Fruit fly (Drosophila melanogaster) whole organism, embryonic: ENCODE data around the gene CG13108.

Experiments
- Adf1 ChIP-seq: fragments of 200-800 bp; sonication (Bioruptor generic); IDR thresholded peaks from 2 replicates; pipeline ENCODE4 v1.3.6; 2022; ENCODE audit warnings: missing biosample characterization, missing genetic modification characterization
- Atf6 ChIP-seq: fragments of 200-800 bp; sonication (Bioruptor generic); IDR thresholded peaks from 2 replicates; pipeline ENCODE4 v1.3.6; 2022; ENCODE audit warnings: missing biosample characterization, missing genetic modification characterization
- CG10147 ChIP-seq: fragments of 200-800 bp; sonication (Bioruptor generic); optimal IDR thresholded peaks from 2 replicates; lab custom pipeline; 2019; ENCODE audit warnings: missing biosample characterization, mild to moderate bottlenecking, missing genetic modification characterization, moderate library complexity
- CG11695 ChIP-seq: fragments of 200-800 bp; sonication (Bioruptor generic); IDR thresholded peaks from 3 replicates; pipeline ENCODE4 v1.3.6; 2022; ENCODE audit warnings: missing biosample characterization, missing genetic modification characterization
- CG11723 ChIP-seq: fragments of 200-800 bp; sonication (Bioruptor generic); optimal IDR thresholded peaks from 2 replicates; lab custom pipeline; 2017; ENCODE audit warnings: missing biosample characterization, mild to moderate bottlenecking, missing genetic modification characterization
- CG12769 ChIP-seq: fragments of 200-800 bp; sonication (Bioruptor generic); optimal IDR thresholded peaks from 2 replicates; lab custom pipeline; 2019; ENCODE audit warnings: missing biosample characterization, mild to moderate bottlenecking, missing genetic modification characterization, moderate library complexity
- CG15514 ChIP-seq: fragments of 200-800 bp; sonication (Bioruptor generic); optimal IDR thresholded peaks from 3 replicates; lab custom pipeline; 2017; ENCODE audit warnings: missing biosample characterization, missing genetic modification characterization, mild to moderate bottlenecking, moderate library complexity, missing genetic modification reagents
- CG15601 ChIP-seq: fragments of 200-800 bp; sonication (Bioruptor generic); optimal IDR thresholded peaks from 3 replicates; lab custom pipeline; 2019; ENCODE audit warnings: missing biosample characterization, mild to moderate bottlenecking, missing genetic modification characterization, moderate library complexity
- CG17829 ChIP-seq: fragments of 200-800 bp; optimal IDR thresholded peaks from 2 replicates; lab custom pipeline; 2019; ENCODE audit warnings: missing biosample characterization, mild to moderate bottlenecking, missing genetic modification characterization, moderate library complexity
- CG18764 ChIP-seq: fragments of 200-800 bp; sonication (Bioruptor generic); optimal IDR thresholded peaks from 3 replicates; lab custom pipeline; 2016; ENCODE audit warnings: missing biosample characterization, missing genetic modification characterization
- CG3163 ChIP-seq: fragments of 200-800 bp; sonication (Bioruptor generic); optimal IDR thresholded peaks from 3 replicates; lab custom pipeline; 2016; ENCODE audit warnings: missing biosample characterization, missing genetic modification characterization
- CG32532 ChIP-seq: fragments of 200-800 bp; sonication (Bioruptor generic); IDR thresholded peaks from 2 replicates; pipeline ENCODE4 v1.3.6; 2022; ENCODE audit warnings: missing biosample characterization, missing genetic modification characterization
- CG34376 ChIP-seq: fragments of 200-800 bp; sonication (Bioruptor generic); optimal IDR thresholded peaks from 2 replicates; lab custom pipeline; 2018; ENCODE audit warnings: missing biosample characterization, mild to moderate bottlenecking, missing genetic modification characterization
- CG4424 ChIP-seq: fragments of 200-800 bp; sonication (Bioruptor generic); optimal IDR thresholded peaks from 3 replicates; lab custom pipeline; 2016; ENCODE audit warnings: missing biosample characterization, missing genetic modification characterization
- CG6765 ChIP-seq: fragments of 200-800 bp; sonication (Bioruptor generic); optimal IDR thresholded peaks from 3 replicates; lab custom pipeline; 2017; ENCODE audit warnings: missing biosample characterization, mild to moderate bottlenecking, missing genetic modification characterization
- CG7786 ChIP-seq: fragments of 200-800 bp; sonication (Bioruptor generic); optimal IDR thresholded peaks from 2 replicates; lab custom pipeline; 2016; ENCODE audit warnings: missing biosample characterization, missing genetic modification characterization
- CHES-1-like ChIP-seq: fragments of 200-800 bp; sonication (Bioruptor generic); optimal IDR thresholded peaks from 2 replicates; lab custom pipeline; 2016; ENCODE audit warnings: missing biosample characterization, missing genetic modification characterization
- Dad ChIP-seq: fragments of 200-800 bp; sonication (Bioruptor generic); optimal IDR thresholded peaks from 3 replicates; lab custom pipeline; 2016; ENCODE audit warnings: missing biosample characterization, missing genetic modification characterization
- Deaf1 ChIP-seq: fragments of 200-800 bp; optimal IDR thresholded peaks from 3 replicates; lab custom pipeline; 2019; ENCODE audit warnings: missing biosample characterization, mild to moderate bottlenecking, missing genetic modification characterization, moderate library complexity
- Drgx ChIP-seq: fragments of 200-800 bp; sonication (Bioruptor generic); IDR thresholded peaks from 2 replicates; pipeline ENCODE4 v1.3.6; 2022; ENCODE audit warnings: missing biosample characterization, missing genetic modification characterization
- Fer1 ChIP-seq: fragments of 200-800 bp; sonication (Bioruptor generic); optimal IDR thresholded peaks from 2 replicates; lab custom pipeline; 2017; ENCODE audit warnings: missing biosample characterization, mild to moderate bottlenecking, missing genetic modification characterization
- HLH54F ChIP-seq: fragments of 200-800 bp; sonication (Bioruptor generic); optimal IDR thresholded peaks from 3 replicates; lab custom pipeline; 2016; ENCODE audit warnings: missing biosample characterization, missing genetic modification characterization
- Hey ChIP-seq: fragments of 200-800 bp; sonication (Bioruptor generic); optimal IDR thresholded peaks from 3 replicates; lab custom pipeline; 2018; ENCODE audit warnings: missing biosample characterization, mild to moderate bottlenecking, missing genetic modification characterization
- HmgZ ChIP-seq: fragments of 200-800 bp; sonication (Bioruptor generic); optimal IDR thresholded peaks from 2 replicates; lab custom pipeline; 2018; ENCODE audit warnings: missing biosample characterization, mild to moderate bottlenecking, missing genetic modification characterization
- Nf-YA ChIP-seq: fragments of 200-800 bp; sonication (Bioruptor generic); IDR thresholded peaks from 2 replicates; pipeline ENCODE4 v1.3.6; 2022; ENCODE audit warnings: missing biosample characterization, missing genetic modification characterization
- Nf-YB ChIP-seq: fragments of 200-800 bp; sonication (Bioruptor generic); optimal IDR thresholded peaks from 3 replicates; lab custom pipeline; 2019; ENCODE audit warnings: missing biosample characterization, mild to moderate bottlenecking, missing genetic modification characterization, moderate library complexity
- Trl ChIP-seq, 3 experiments: fragments of >200 bp in 2 of 3; fragments of 200-800 bp in 1 of 3; sonication (Bioruptor generic) in 1 of 3; optimal IDR thresholded peaks; 2 replicates in 1 of 3; 3 replicates in 2 of 3; lab custom pipeline; 2016 to 2017; ENCODE audit warnings: missing biosample characterization in 1 of 3, missing genetic modification characterization in 1 of 3
- abd-A ChIP-seq: fragments of 200-800 bp; sonication (Bioruptor generic); optimal IDR thresholded peaks from 3 replicates; lab custom pipeline; 2019; ENCODE audit warnings: missing biosample characterization, mild to moderate bottlenecking, missing genetic modification characterization, moderate library complexity
- ato ChIP-seq: fragments of 200-800 bp; sonication (Bioruptor generic); IDR thresholded peaks from 2 replicates; pipeline ENCODE4 v1.3.6; 2022; ENCODE audit warnings: missing biosample characterization, missing genetic modification characterization; ENCODE audit not compliant: partially characterized antibody
- bsh ChIP-seq, 2 experiments: fragments of 200-800 bp; sonication (Bioruptor generic); optimal IDR thresholded peaks; 2 replicates each; lab custom pipeline; 2017 to 2018; ENCODE audit warnings: mild to moderate bottlenecking in 2 of 2, missing biosample characterization in 2 of 2, missing genetic modification characterization in 2 of 2, moderate library complexity in 1 of 2
- cg ChIP-seq: fragments of 200-800 bp; sonication (Bioruptor generic); optimal IDR thresholded peaks from 3 replicates; lab custom pipeline; 2019; ENCODE audit warnings: missing biosample characterization, mild to moderate bottlenecking, missing genetic modification characterization, moderate library complexity
- chinmo ChIP-seq: fragments of 200-800 bp; sonication (Bioruptor generic); IDR thresholded peaks from 4 replicates; pipeline ENCODE4 v1.3.6; 2022; ENCODE audit warnings: missing biosample characterization, missing genetic modification characterization; ENCODE audit not compliant: partially characterized antibody
- corto ChIP-seq: fragments of 200-800 bp; sonication (Bioruptor generic); optimal IDR thresholded peaks from 2 replicates; lab custom pipeline; 2016; ENCODE audit warnings: missing biosample characterization, mild to moderate bottlenecking, missing genetic modification characterization, moderate library complexity
- eve ChIP-seq, 2 experiments: fragments of >200 bp; optimal IDR thresholded peaks; 2 replicates each; lab custom pipeline; 2017; ENCODE audit warnings: missing biosample characterization in 2 of 2, missing genetic modification characterization in 2 of 2
- insv ChIP-seq, 2 experiments: fragments of 200-800 bp; sonication (Bioruptor generic); optimal IDR thresholded peaks; 3 replicates each; lab custom pipeline; 2016 to 2018; ENCODE audit warnings: missing biosample characterization in 2 of 2, missing genetic modification characterization in 2 of 2
- ken ChIP-seq: fragments of 200-800 bp; sonication (Bioruptor generic); IDR thresholded peaks from 3 replicates; pipeline ENCODE4 v1.3.6; 2022; ENCODE audit warnings: missing biosample characterization, missing genetic modification characterization
- lab ChIP-seq: fragments of 200-800 bp; sonication (Bioruptor generic); optimal IDR thresholded peaks from 3 replicates; lab custom pipeline; 2017; ENCODE audit warnings: missing biosample characterization, missing genetic modification characterization, mild to moderate bottlenecking, moderate library complexity, missing genetic modification reagents
- lbe ChIP-seq: fragments of 200-800 bp; sonication (Bioruptor generic); optimal IDR thresholded peaks from 2 replicates; lab custom pipeline; 2016; ENCODE audit warnings: missing biosample characterization, mild to moderate bottlenecking, missing genetic modification characterization
- luna ChIP-seq: fragments of 200-800 bp; sonication (Bioruptor generic); optimal IDR thresholded peaks from 2 replicates; lab custom pipeline; 2016; ENCODE audit warnings: missing biosample characterization, missing genetic modification characterization
- mirr ChIP-seq: fragments of 200-800 bp; sonication (Bioruptor generic); optimal IDR thresholded peaks from 3 replicates; lab custom pipeline; 2018; ENCODE audit warnings: missing biosample characterization, mild to moderate bottlenecking, missing genetic modification characterization
- nom ChIP-seq: fragments of 200-800 bp; sonication (Bioruptor generic); optimal IDR thresholded peaks from 2 replicates; lab custom pipeline; 2017; ENCODE audit warnings: missing biosample characterization, missing genetic modification characterization, mild to moderate bottlenecking, moderate library complexity, missing genetic modification reagents
- pb ChIP-seq: fragments of 200-800 bp; sonication (Bioruptor generic); optimal IDR thresholded peaks from 3 replicates; lab custom pipeline; 2016; ENCODE audit warnings: missing biosample characterization, missing genetic modification characterization
- pfk ChIP-seq: fragments of 200-800 bp; sonication (Bioruptor generic); optimal IDR thresholded peaks from 2 replicates; lab custom pipeline; 2018; ENCODE audit warnings: missing biosample characterization, mild to moderate bottlenecking, missing genetic modification characterization, moderate library complexity
- rib ChIP-seq: fragments of 200-800 bp; sonication (Bioruptor generic); IDR thresholded peaks from 2 replicates; pipeline ENCODE4 v1.3.6; 2022; ENCODE audit warnings: missing biosample characterization, missing genetic modification characterization
- sd ChIP-seq: fragments of 200-800 bp; sonication (Bioruptor generic); optimal IDR thresholded peaks from 3 replicates; lab custom pipeline; 2018; ENCODE audit warnings: missing biosample characterization, mild to moderate bottlenecking, missing genetic modification characterization, moderate library complexity
- sens ChIP-seq: fragments of 200-800 bp; sonication (Bioruptor generic); peaks from one replicate; lab custom pipeline; 2016; ENCODE audit warnings: missing biosample characterization, missing genetic modification characterization
- sug ChIP-seq: fragments of 200-800 bp; optimal IDR thresholded peaks from 2 replicates; lab custom pipeline; 2019; ENCODE audit warnings: missing biosample characterization, mild to moderate bottlenecking, missing genetic modification characterization, moderate library complexity
- wor ChIP-seq: fragments of 200-800 bp; sonication (Bioruptor generic); IDR thresholded peaks from 2 replicates; pipeline ENCODE4 v1.3.6; 2022; ENCODE audit warnings: missing biosample characterization, missing genetic modification characterization
- z ChIP-seq: fragments of 200-800 bp; sonication (Bioruptor generic); IDR thresholded peaks from 3 replicates; pipeline ENCODE4 v1.3.6; 2022; ENCODE audit warnings: missing biosample characterization, missing genetic modification characterization
- zen2 ChIP-seq: fragments of 200-800 bp; sonication (Bioruptor generic); IDR thresholded peaks from 3 replicates; pipeline ENCODE4 v1.3.6; 2022; ENCODE audit warnings: missing biosample characterization, missing genetic modification characterization; ENCODE audit not compliant: partially characterized antibody

Gene CG13108

DNA sequence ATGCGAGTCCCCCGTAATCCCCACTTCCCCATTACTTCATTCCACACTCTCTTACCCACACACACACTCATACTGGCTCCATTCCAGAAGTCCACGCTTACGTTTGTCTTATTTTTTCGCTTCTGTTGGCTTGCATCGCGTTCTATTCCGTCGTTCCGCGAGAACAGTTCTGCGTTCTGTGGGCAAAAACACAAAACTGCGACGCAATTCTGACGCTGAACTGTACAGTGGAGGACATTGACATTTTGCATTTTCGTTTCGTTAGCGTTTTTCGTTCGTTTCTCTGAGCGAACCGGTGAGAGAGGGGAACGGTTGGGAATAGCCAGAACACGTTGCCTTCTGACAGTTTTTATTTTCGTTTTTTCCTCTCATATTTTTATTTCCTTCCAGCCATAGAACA, 39.4 kb downstream of the CG13108 start:
- TF ChIP-seq CG12769 (tag; lab: Kevin White, UChicago) (peak; percentile 59), chinmo (GFP tag; lab: Robert Waterston, UW) (peak; percentile 90; the same call in 3 of the 4 replicates), eve (GFP tag; optimal IDR thresholded peaks at IDR 0.05; lab: Kevin White, UChicago) (no peak), CG6765 (no peak), Drgx (GFP tag; lab: Robert Waterston, UW) (peak; percentile 51; the same call in 1 of the 2 replicates), nom (GFP tag; lab: Kevin White, UChicago) (peak; percentile 80), CG17829 (tag; lab: Kevin White, UChicago) (no peak), sug (tag; lab: Kevin White, UChicago) (peak; percentile 3), pfk (GFP tag; lab: Kevin White, UChicago) (peak; percentile 98), sens (peak; percentile 48), Atf6 (GFP tag; lab: Robert Waterston, UW) (peak; percentile 33; the same call in 1 of the 2 replicates), CG10147 (GFP tag; lab: Kevin White, UChicago) (peak; percentile 26), abd-A (tag; lab: Kevin White, UChicago) (peak; percentile 41), lab (GFP tag; lab: Kevin White, UChicago) (peak; percentile 1), z (GFP tag; lab: Robert Waterston, UW) (no peak), luna (GFP tag; lab: Kevin White, UChicago) (no peak), CG18764 (GFP tag; lab: Kevin White, UChicago) (no peak), zen2 (GFP tag; lab: Robert Waterston, UW) (no peak), mirr (GFP tag; lab: Kevin White, UChicago) (no peak), cg (peak; percentile 67), ken (GFP tag; lab: Robert Waterston, UW) (no peak), Nf-YA (GFP tag; lab: Robert Waterston, UW) (no peak), Hey (tag; lab: Kevin White, UChicago) (no peak), CG4424 (GFP tag; lab: Kevin White, UChicago) (no peak), corto (GFP tag; lab: Kevin White, UChicago) (peak; percentile 37), rib (GFP tag; lab: Robert Waterston, UW) (peak; percentile 67; the same call in 1 of the 2 replicates), CG11695 (no peak), Deaf1 (tag; lab: Kevin White, UChicago) (peak; percentile 43), CG15514 (peak; percentile 3), Adf1 (peak; percentile 61; the same call in 1 of the 2 replicates), HmgZ (tag; lab: Kevin White, UChicago) (peak; percentile 30), insv (GFP tag; optimal IDR thresholded peaks at IDR 0.05; lab: Kevin White, UChicago) (no peak), Trl (optimal IDR thresholded peaks at IDR 0.05; lab: Kevin White, UChicago) (peak; percentile 41 to 84), Trl (GFP tag; optimal IDR thresholded peaks at IDR 0.05; lab: Kevin White, UChicago) (no peak), CHES-1-like (GFP tag; lab: Kevin White, UChicago) (no peak), pb (no peak), CG3163 (GFP tag; lab: Kevin White, UChicago) (peak; percentile 69), sd (tag; lab: Kevin White, UChicago) (peak; percentile 45), Nf-YB (GFP tag; lab: Kevin White, UChicago) (no peak), bsh (GFP tag; optimal IDR thresholded peaks at IDR 0.05; lab: Kevin White, UChicago) (peak in 1 of 2 experiments; percentile 21), lbe (GFP tag; lab: Kevin White, UChicago) (peak; percentile 74), ato (no peak), CG15601 (no peak), HLH54F (GFP tag; lab: Kevin White, UChicago) (no peak), CG7786 (GFP tag; lab: Kevin White, UChicago) (no peak), CG32532 (GFP tag; lab: Robert Waterston, UW) (peak; percentile 27; the same call in 1 of the 2 replicates), CG11723 (peak; percentile 16), Fer1 (peak; percentile 8), Dad (GFP tag; lab: Kevin White, UChicago) (no peak), wor (no peak), CG34376 (GFP tag; lab: Kevin White, UChicago) (no peak)
